Worm (Caenorhabditis elegans) whole organism, young adult: ENCODE data around the gene W06D11.3.

Source experiments
- ccch-3 ChIP-seq: fragments of 200-800 bp; sonication (Bioruptor generic); optimal IDR thresholded peaks from 2 replicates; lab custom pipeline; 2018; ENCODE audit warnings: mild to moderate bottlenecking, missing genetic modification characterization, missing compliant biosample characterization
- ets-4 ChIP-seq: fragments of 200-800 bp; sonication (Bioruptor generic); optimal IDR thresholded peaks from 2 replicates; lab custom pipeline; 2018; ENCODE audit warnings: mild to moderate bottlenecking, missing genetic modification characterization, missing compliant biosample characterization
- nfya-2 ChIP-seq: fragments of 200-800 bp; sonication (Bioruptor generic); IDR thresholded peaks from 2 replicates; pipeline ENCODE4 v1.3.6; 2022; ENCODE audit warnings: missing genetic modification reagents, missing genetic modification characterization, missing compliant biosample characterization
- pbrm-1 ChIP-seq: fragments of 200-800 bp; sonication (Bioruptor generic); IDR thresholded peaks from 2 replicates; pipeline ENCODE4 v1.3.6; 2022; ENCODE audit warnings: missing genetic modification reagents, missing genetic modification characterization, missing compliant biosample characterization
- pha-4 ChIP-seq: fragments of 150-350 bp; sonication (generic microtip); optimal IDR thresholded peaks from 2 replicates; lab custom pipeline; 2014; ENCODE audit warnings: missing biosample characterization, missing genetic modification reagents, missing genetic modification characterization
- unc-62 ChIP-seq: fragments of 150-350 bp; optimal IDR thresholded peaks from 2 replicates; lab custom pipeline; 2014; ENCODE audit warnings: missing biosample characterization, missing genetic modification reagents, missing genetic modification characterization

DNA sequence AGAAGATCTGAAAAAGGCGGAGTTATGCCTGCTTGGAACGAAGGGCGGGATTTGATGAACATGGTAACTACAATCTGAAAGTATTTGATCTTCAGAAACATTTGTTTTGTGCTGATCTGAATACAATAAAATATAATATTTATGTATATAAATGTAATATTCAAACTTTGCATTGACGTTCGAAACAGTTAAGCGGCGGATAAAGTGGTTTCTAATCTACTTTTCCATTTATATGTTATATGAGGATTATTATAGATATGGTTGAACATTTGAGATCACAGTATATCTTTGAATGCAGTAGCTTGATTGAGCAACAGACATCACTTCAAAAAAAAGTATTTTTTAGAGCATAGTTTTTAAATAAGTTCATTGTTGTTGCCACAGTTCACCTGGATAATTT is 24.6 kb upstream of the W06D11.3 start, which contains the start of gene H19J13.2:
- TF ChIP-seq pha-4 (tag; lab: Kevin White, UChicago): no peak
- no peak for TF ChIP-seq pbrm-1 (GFP tag; lab: Robert Waterston, UW)
- TF ChIP-seq unc-62 (GFP tag; lab: Kevin White, UChicago): no peak
- TF ChIP-seq ets-4 (GFP tag; lab: Kevin White, UChicago): no peak
- TF ChIP-seq ccch-3 (GFP tag; lab: Kevin White, UChicago): no peak
- TF ChIP-seq nfya-2 (GFP tag; lab: Robert Waterston, UW): no peak
